Fruit fly (Drosophila melanogaster) whole organism, embryonic: ENCODE measurements around the gene CG13716.

ENCODE experiments used
- Bgb ChIP-seq: fragments of 200-800 bp; sonication (Bioruptor generic); IDR thresholded peaks from 2 replicates; pipeline ENCODE4 v1.3.6; 2022; ENCODE audit warnings: missing biosample characterization, missing genetic modification characterization; ENCODE audit not compliant: partially characterized antibody
- CG10543 ChIP-seq: fragments of 200-800 bp; sonication (Bioruptor generic); optimal IDR thresholded peaks from 3 replicates; lab custom pipeline; 2017; ENCODE audit warnings: missing biosample characterization, mild to moderate bottlenecking, missing genetic modification characterization, moderate library complexity
- CG10979 ChIP-seq: fragments of 200-800 bp; sonication (Bioruptor generic); optimal IDR thresholded peaks from 2 replicates; lab custom pipeline; 2018; ENCODE audit warnings: missing biosample characterization, mild to moderate bottlenecking, missing genetic modification characterization, moderate library complexity
- CG11085 ChIP-seq: fragments of 200-800 bp; sonication (Bioruptor generic); IDR thresholded peaks from 2 replicates; pipeline ENCODE4 v1.3.6; 2022; ENCODE audit warnings: missing biosample characterization, missing genetic modification characterization
- CG11560 ChIP-seq: fragments of 200-800 bp; sonication (Bioruptor generic); IDR thresholded peaks from 3 replicates; pipeline ENCODE4 v1.3.6; 2022; ENCODE audit warnings: missing biosample characterization, missing genetic modification characterization
- CG11695 ChIP-seq: fragments of 200-800 bp; sonication (Bioruptor generic); IDR thresholded peaks from 3 replicates; pipeline ENCODE4 v1.3.6; 2022; ENCODE audit warnings: missing biosample characterization, missing genetic modification characterization
- CG13287 ChIP-seq: fragments of 200-800 bp; sonication (Bioruptor generic); IDR thresholded peaks from 2 replicates; pipeline ENCODE4 v1.3.6; 2022; ENCODE audit warnings: missing biosample characterization, missing genetic modification characterization; ENCODE audit not compliant: partially characterized antibody
- CG13296 ChIP-seq: fragments of 200-800 bp; sonication (Bioruptor generic); optimal IDR thresholded peaks from 3 replicates; lab custom pipeline; 2018; ENCODE audit warnings: missing biosample characterization, mild to moderate bottlenecking, missing genetic modification characterization
- CG1603 ChIP-seq: fragments of 200-800 bp; sonication (Bioruptor generic); optimal IDR thresholded peaks from 2 replicates; lab custom pipeline; 2019; ENCODE audit warnings: missing biosample characterization, mild to moderate bottlenecking, missing genetic modification characterization, moderate library complexity
- CG17186 ChIP-seq: fragments of 200-800 bp; sonication (Bioruptor generic); optimal IDR thresholded peaks from 3 replicates; lab custom pipeline; 2017; ENCODE audit warnings: missing biosample characterization, missing genetic modification reagents, missing genetic modification characterization
- CG17328 ChIP-seq: fragments of 200-800 bp; sonication (Bioruptor generic); IDR thresholded peaks from 2 replicates; pipeline ENCODE4 v1.3.6; 2022; ENCODE audit warnings: missing biosample characterization, missing genetic modification characterization
- CG2202 ChIP-seq: fragments of 200-800 bp; sonication (Bioruptor generic); optimal IDR thresholded peaks from 2 replicates; lab custom pipeline; 2018; ENCODE audit warnings: missing biosample characterization, mild to moderate bottlenecking, missing genetic modification characterization
- CG3065 ChIP-seq: fragments of 200-800 bp; sonication (Bioruptor generic); optimal IDR thresholded peaks from 2 replicates; lab custom pipeline; 2016; ENCODE audit warnings: missing biosample characterization, missing genetic modification characterization
- CG34224 ChIP-seq: fragments of 200-800 bp; sonication (Bioruptor generic); IDR thresholded peaks from 3 replicates; pipeline ENCODE4 v1.3.6; 2022; ENCODE audit warnings: missing biosample characterization, missing genetic modification characterization; ENCODE audit not compliant: partially characterized antibody
- CG3995 ChIP-seq: fragments of 200-800 bp; sonication (Bioruptor generic); optimal IDR thresholded peaks from 3 replicates; lab custom pipeline; 2016; ENCODE audit warnings: missing biosample characterization, missing genetic modification characterization
- CG4730 ChIP-seq: fragments of 200-800 bp; sonication (Bioruptor generic); IDR thresholded peaks from 2 replicates; pipeline ENCODE4 v1.3.6; 2022; ENCODE audit warnings: missing biosample characterization, missing genetic modification characterization
- CG7556 ChIP-seq: fragments of 200-800 bp; sonication (Bioruptor generic); optimal IDR thresholded peaks from 2 replicates; lab custom pipeline; 2017; ENCODE audit warnings: missing biosample characterization, mild to moderate bottlenecking, missing genetic modification characterization
- CG9727 ChIP-seq: fragments of 200-800 bp; sonication (Bioruptor generic); optimal IDR thresholded peaks from 3 replicates; lab custom pipeline; 2017; ENCODE audit warnings: missing biosample characterization, mild to moderate bottlenecking, missing genetic modification characterization
- CTCF ChIP-seq: fragments of 200-800 bp; sonication (Bioruptor generic); optimal IDR thresholded peaks from 2 replicates; lab custom pipeline; 2017; ENCODE audit warnings: missing biosample characterization, mild to moderate bottlenecking, missing genetic modification characterization, moderate library complexity
- Dek ChIP-seq: fragments of 200-800 bp; sonication (Bioruptor generic); optimal IDR thresholded peaks from 3 replicates; lab custom pipeline; 2019; ENCODE audit warnings: missing biosample characterization, mild to moderate bottlenecking, missing genetic modification characterization, moderate library complexity
- Doc3 ChIP-seq: fragments of 200-800 bp; sonication (Bioruptor generic); IDR thresholded peaks from 3 replicates; pipeline ENCODE4 v1.3.6; 2022; ENCODE audit warnings: missing biosample characterization, missing genetic modification characterization; ENCODE audit not compliant: partially characterized antibody
- ERR ChIP-seq: fragments of 200-800 bp; sonication (Bioruptor generic); optimal IDR thresholded peaks from 2 replicates; lab custom pipeline; 2016; ENCODE audit warnings: missing biosample characterization, missing genetic modification characterization
- Eip74EF ChIP-seq, 2 experiments: fragments of 200-800 bp in 1 of 2; fragments of >200 bp in 1 of 2; sonication (Bioruptor generic) in 1 of 2; optimal IDR thresholded peaks; 2 replicates each; lab custom pipeline; 2017 to 2019; ENCODE audit warnings: missing biosample characterization in 2 of 2, missing genetic modification characterization in 2 of 2, mild to moderate bottlenecking in 1 of 2, moderate library complexity in 1 of 2
- Hand ChIP-seq: fragments of 200-800 bp; sonication (Bioruptor generic); optimal IDR thresholded peaks from 2 replicates; lab custom pipeline; 2017; ENCODE audit warnings: mild to moderate bottlenecking, missing biosample characterization, missing genetic modification reagents, missing genetic modification characterization
- Hr39 ChIP-seq: fragments of >200 bp; optimal IDR thresholded peaks from 2 replicates; lab custom pipeline; 2017
- Jarid2 ChIP-seq: fragments of 200-800 bp; sonication (Bioruptor generic); optimal IDR thresholded peaks from 3 replicates; lab custom pipeline; 2017; ENCODE audit warnings: mild to moderate bottlenecking, missing biosample characterization, missing genetic modification reagents, missing genetic modification characterization
- Med ChIP-seq: fragments of 200-800 bp; sonication (Bioruptor generic); peaks from one replicate; lab custom pipeline; 2016; ENCODE audit warnings: missing biosample characterization, missing genetic modification characterization, mild to moderate bottlenecking, inconsistent platforms, moderate library complexity
- Optix ChIP-seq: fragments of 200-800 bp; sonication (Bioruptor generic); IDR thresholded peaks from 3 replicates; pipeline ENCODE4 v1.3.6; 2022; ENCODE audit warnings: missing biosample characterization, missing genetic modification characterization
- Six4 ChIP-seq: fragments of 200-800 bp; sonication (Bioruptor generic); optimal IDR thresholded peaks from 2 replicates; lab custom pipeline; 2016; ENCODE audit warnings: missing biosample characterization, missing genetic modification characterization
- Spps ChIP-seq: fragments of 200-800 bp; sonication (Bioruptor generic); optimal IDR thresholded peaks from 2 replicates; lab custom pipeline; 2018; ENCODE audit warnings: missing biosample characterization, mild to moderate bottlenecking, missing genetic modification characterization
- TFAM ChIP-seq: fragments of 200-800 bp; sonication (Bioruptor generic); optimal IDR thresholded peaks from 2 replicates; lab custom pipeline; 2017; ENCODE audit warnings: missing biosample characterization, missing genetic modification characterization, inconsistent platforms
- bsh ChIP-seq, 2 experiments: fragments of 200-800 bp; sonication (Bioruptor generic); optimal IDR thresholded peaks; 2 replicates each; lab custom pipeline; 2017 to 2018; ENCODE audit warnings: mild to moderate bottlenecking in 2 of 2, missing biosample characterization in 2 of 2, missing genetic modification characterization in 2 of 2, moderate library complexity in 1 of 2
- ems ChIP-seq: fragments of 200-800 bp; sonication (Bioruptor generic); optimal IDR thresholded peaks from 3 replicates; lab custom pipeline; 2016; ENCODE audit warnings: missing biosample characterization, missing genetic modification characterization
- ftz-f1 ChIP-seq: fragments of 200-800 bp; sonication (Bioruptor generic); optimal IDR thresholded peaks from 2 replicates; lab custom pipeline; 2016; ENCODE audit warnings: missing biosample characterization, missing genetic modification characterization
- gem ChIP-seq: fragments of 200-800 bp; sonication (Bioruptor generic); optimal IDR thresholded peaks from 2 replicates; lab custom pipeline; 2019; ENCODE audit warnings: missing biosample characterization, mild to moderate bottlenecking, missing genetic modification characterization, moderate library complexity
- gro ChIP-seq: fragments of 200-800 bp; sonication (Bioruptor generic); optimal IDR thresholded peaks from 2 replicates; lab custom pipeline; 2016; ENCODE audit warnings: missing biosample characterization, missing genetic modification characterization
- ind ChIP-seq: fragments of 200-800 bp; sonication (Bioruptor generic); optimal IDR thresholded peaks from 3 replicates; lab custom pipeline; 2016; ENCODE audit warnings: missing biosample characterization, missing genetic modification characterization
- knrl ChIP-seq: fragments of 200-800 bp; sonication (Bioruptor generic); IDR thresholded peaks from 3 replicates; pipeline ENCODE4 v1.3.6; 2022; ENCODE audit warnings: missing biosample characterization, missing genetic modification characterization; ENCODE audit not compliant: partially characterized antibody
- luna ChIP-seq: fragments of 200-800 bp; sonication (Bioruptor generic); optimal IDR thresholded peaks from 2 replicates; lab custom pipeline; 2016; ENCODE audit warnings: missing biosample characterization, missing genetic modification characterization
- maf-S ChIP-seq: fragments of 200-800 bp; sonication (Bioruptor generic); optimal IDR thresholded peaks from 2 replicates; lab custom pipeline; 2016; ENCODE audit warnings: missing biosample characterization, missing genetic modification characterization
- nerfin-2 ChIP-seq: fragments of 200-800 bp; sonication (Bioruptor generic); IDR thresholded peaks from 2 replicates; pipeline ENCODE4 v1.3.6; 2022; ENCODE audit warnings: missing biosample characterization, missing genetic modification characterization; ENCODE audit not compliant: partially characterized antibody
- odd ChIP-seq: fragments of 200-800 bp; sonication (Bioruptor generic); optimal IDR thresholded peaks from 2 replicates; lab custom pipeline; 2017; ENCODE audit warnings: missing biosample characterization, mild to moderate bottlenecking, missing genetic modification characterization
- p53 ChIP-seq: fragments of 200-800 bp; sonication (Bioruptor generic); optimal IDR thresholded peaks from 2 replicates; lab custom pipeline; 2016; ENCODE audit warnings: missing biosample characterization, missing genetic modification characterization
- phol ChIP-seq: fragments of 200-800 bp; sonication (Bioruptor generic); optimal IDR thresholded peaks from 3 replicates; lab custom pipeline; 2018; ENCODE audit warnings: missing biosample characterization, mild to moderate bottlenecking, missing genetic modification characterization, moderate library complexity
- repo ChIP-seq: fragments of 200-800 bp; sonication (Bioruptor generic); optimal IDR thresholded peaks from 2 replicates; lab custom pipeline; 2016; ENCODE audit warnings: missing biosample characterization, missing genetic modification characterization
- so ChIP-seq: fragments of 200-800 bp; sonication (Bioruptor generic); IDR thresholded peaks from 3 replicates; pipeline ENCODE4 v1.3.6; 2022; ENCODE audit warnings: missing biosample characterization, missing genetic modification characterization
- sug ChIP-seq: fragments of 200-800 bp; optimal IDR thresholded peaks from 2 replicates; lab custom pipeline; 2019; ENCODE audit warnings: missing biosample characterization, mild to moderate bottlenecking, missing genetic modification characterization, moderate library complexity
- zfh2 ChIP-seq: fragments of 200-800 bp; sonication (Bioruptor generic); optimal IDR thresholded peaks from 2 replicates; lab custom pipeline; 2016; ENCODE audit warnings: missing biosample characterization, missing genetic modification characterization

The CG13716 gene

DNA sequence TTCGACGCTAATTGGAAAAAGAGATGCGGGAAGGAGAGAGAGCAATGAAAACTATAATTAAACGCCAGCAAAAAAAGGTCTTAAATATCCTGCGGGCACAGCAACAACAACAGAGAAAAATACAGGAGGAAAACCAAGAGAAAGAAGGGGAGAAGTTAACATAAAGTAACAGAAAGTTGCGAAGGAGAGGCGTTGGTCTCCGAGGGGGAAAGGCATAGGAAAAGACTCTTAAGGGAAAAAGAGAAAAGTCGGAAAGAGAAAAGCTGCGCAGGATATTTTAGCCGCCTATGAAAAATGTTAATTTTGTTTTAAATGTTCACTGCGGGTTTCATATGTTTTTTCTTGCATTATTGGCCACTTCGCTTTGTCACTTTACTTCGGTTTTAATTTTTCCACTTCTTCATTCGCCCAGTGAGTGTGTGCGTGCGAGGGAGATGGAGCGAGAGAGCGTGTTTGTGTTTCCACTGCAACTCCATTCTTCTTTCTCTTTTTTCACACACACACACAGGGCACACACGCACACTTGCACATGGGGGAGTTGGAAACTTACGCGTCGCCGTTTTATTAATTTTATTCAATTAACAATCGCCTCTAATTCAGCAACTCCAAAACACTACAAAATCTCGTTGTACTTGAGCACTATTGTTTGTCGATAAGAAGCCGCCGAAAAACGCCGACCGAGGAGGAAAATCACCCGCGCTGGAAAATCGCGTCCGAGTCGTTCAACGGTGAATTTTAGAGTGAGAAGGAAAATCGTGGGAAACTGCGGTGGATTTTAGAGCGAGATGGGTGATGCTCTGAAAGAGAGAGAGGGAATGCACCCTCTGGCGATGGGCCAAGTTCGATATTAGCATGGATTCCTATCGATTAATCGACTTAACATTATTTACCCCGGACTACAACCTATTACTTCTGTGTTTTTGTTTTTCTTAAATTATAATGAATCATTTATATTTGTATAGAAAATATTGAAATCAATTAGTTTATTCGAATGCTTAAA, 8.9 kb downstream of the CG13716 start, which contains the start of gene Src64B (continued):
- TF ChIP-seq knrl (GFP tag; lab: Robert Waterston, UW) (peak; percentile 73), ind (GFP tag; lab: Kevin White, UChicago) (no peak), Hand (GFP tag; lab: Kevin White, UChicago) (no peak), CTCF (GFP tag; lab: Kevin White, UChicago) (peak; percentile 29), phol (no peak), CG11085 (GFP tag; lab: Robert Waterston, UW) (no peak), p53 (no peak), Med (peak; percentile 90), CG17186 (GFP tag; lab: Kevin White, UChicago) (no peak), CG10543 (peak; percentile 41), Bgb (GFP tag; lab: Robert Waterston, UW) (peak; percentile 78), CG2202 (tag; lab: Kevin White, UChicago) (no peak), sug (tag; lab: Kevin White, UChicago) (peak; percentile 34), Doc3 (GFP tag; lab: Robert Waterston, UW) (0 out of 3 replicates have a peak, but pooled peaks have one; percentile 24), CG13296 (GFP tag; lab: Kevin White, UChicago) (peak; percentile 1), CG11695 (no peak), repo (GFP tag; lab: Kevin White, UChicago) (no peak), ems (GFP tag; lab: Kevin White, UChicago) (no peak), Hr39 (lab: Kevin White, UChicago) (no peak), CG13287 (peak; percentile 71), bsh (GFP tag; optimal IDR thresholded peaks at IDR 0.05; lab: Kevin White, UChicago) (peak in 1 of 2 experiments; percentile 47), Spps (tag; lab: Kevin White, UChicago) (no peak), odd (GFP tag; lab: Kevin White, UChicago) (peak; percentile 9), CG7556 (no peak), CG10979 (tag; lab: Kevin White, UChicago) (peak; percentile 16), maf-S (peak; percentile 5), CG1603 (peak; percentile 38), Optix (GFP tag; lab: Robert Waterston, UW) (no peak), Dek (tag; lab: Kevin White, UChicago) (no peak), CG11560 (tag; lab: Robert Waterston, UW) (peak; percentile 87; the same call in 2 of the 3 replicates), CG34224 (GFP tag; lab: Robert Waterston, UW) (0 out of 3 replicates have a peak, but pooled peaks have one; percentile 29), luna (GFP tag; lab: Kevin White, UChicago) (no peak), CG3995 (GFP tag; lab: Kevin White, UChicago) (peak; percentile 62), zfh2 (GFP tag; lab: Kevin White, UChicago) (no peak), TFAM (no peak), CG3065 (GFP tag; lab: Kevin White, UChicago) (no peak), CG4730 (GFP tag; lab: Robert Waterston, UW) (no peak), nerfin-2 (GFP tag; lab: Robert Waterston, UW) (peak; percentile 59; the same call in 1 of the 2 replicates), gro (GFP tag; lab: Kevin White, UChicago) (peak; percentile 65), Jarid2 (GFP tag; lab: Kevin White, UChicago) (peak; percentile 86), Six4 (GFP tag; lab: Kevin White, UChicago) (no peak), gem (no peak), Eip74EF (GFP tag; optimal IDR thresholded peaks at IDR 0.05; lab: Kevin White, UChicago) (peak in 1 of 2 experiments; percentile 24), CG17328 (GFP tag; lab: Robert Waterston, UW) (0 out of 2 replicates have a peak, but pooled peaks have one; percentile 32), ftz-f1 (GFP tag; lab: Kevin White, UChicago) (peak; percentile 19), so (GFP tag; lab: Robert Waterston, UW) (no peak), ERR (GFP tag; lab: Kevin White, UChicago) (no peak), CG9727 (GFP tag; lab: Kevin White, UChicago) (no peak)
